Fruit fly (Drosophila melanogaster) whole organism, embryonic: ENCODE measurements around the gene Arpc5.

Experiments used
- Ada2b ChIP-seq: fragments of 200-800 bp; sonication (Bioruptor generic); IDR thresholded peaks from 2 replicates; pipeline ENCODE4 v1.3.6; 2022; ENCODE audit warnings: missing biosample characterization, missing genetic modification characterization
- BEAF-32 ChIP-seq: fragments of 200-800 bp; sonication (Bioruptor generic); optimal IDR thresholded peaks from 3 replicates; lab custom pipeline; 2017; ENCODE audit warnings: missing biosample characterization, missing genetic modification characterization, mild to moderate bottlenecking, moderate library complexity, missing genetic modification reagents
- Bgb ChIP-seq: fragments of 200-800 bp; sonication (Bioruptor generic); IDR thresholded peaks from 2 replicates; pipeline ENCODE4 v1.3.6; 2022; ENCODE audit warnings: missing biosample characterization, missing genetic modification characterization; ENCODE audit not compliant: partially characterized antibody
- CG10267 ChIP-seq: fragments of 200-800 bp; sonication (Bioruptor generic); optimal IDR thresholded peaks from 2 replicates; lab custom pipeline; 2018; ENCODE audit warnings: missing biosample characterization, mild to moderate bottlenecking, missing genetic modification characterization, moderate library complexity
- CG13287 ChIP-seq: fragments of 200-800 bp; sonication (Bioruptor generic); IDR thresholded peaks from 2 replicates; pipeline ENCODE4 v1.3.6; 2022; ENCODE audit warnings: missing biosample characterization, missing genetic modification characterization; ENCODE audit not compliant: partially characterized antibody
- CG14710 ChIP-seq: fragments of 200-800 bp; sonication (Bioruptor generic); optimal IDR thresholded peaks from 3 replicates; lab custom pipeline; 2019; ENCODE audit warnings: missing biosample characterization, mild to moderate bottlenecking, missing genetic modification characterization, moderate library complexity
- CG15514 ChIP-seq: fragments of 200-800 bp; sonication (Bioruptor generic); optimal IDR thresholded peaks from 3 replicates; lab custom pipeline; 2017; ENCODE audit warnings: missing biosample characterization, missing genetic modification characterization, mild to moderate bottlenecking, moderate library complexity, missing genetic modification reagents
- CG1603 ChIP-seq: fragments of 200-800 bp; sonication (Bioruptor generic); optimal IDR thresholded peaks from 2 replicates; lab custom pipeline; 2019; ENCODE audit warnings: missing biosample characterization, mild to moderate bottlenecking, missing genetic modification characterization, moderate library complexity
- CG18011 ChIP-seq: fragments of 200-800 bp; sonication (Bioruptor generic); optimal IDR thresholded peaks from 2 replicates; lab custom pipeline; 2017; ENCODE audit warnings: missing biosample characterization, missing genetic modification characterization, mild to moderate bottlenecking, moderate library complexity, missing genotype
- CG2116 ChIP-seq: fragments of 200-800 bp; sonication (Bioruptor generic); optimal IDR thresholded peaks from 3 replicates; lab custom pipeline; 2018; ENCODE audit warnings: missing biosample characterization, mild to moderate bottlenecking, missing genetic modification characterization
- CG32772 ChIP-seq: fragments of 200-800 bp; sonication (Bioruptor generic); IDR thresholded peaks from 2 replicates; pipeline ENCODE4 v1.3.6; 2022; ENCODE audit warnings: missing biosample characterization, missing genetic modification characterization
- CG3281 ChIP-seq: fragments of 200-800 bp; sonication (Bioruptor generic); optimal IDR thresholded peaks from 3 replicates; lab custom pipeline; 2017; ENCODE audit warnings: missing biosample characterization, mild to moderate bottlenecking, missing genetic modification characterization
- CG33557 ChIP-seq: fragments of 200-800 bp; sonication (Bioruptor generic); optimal IDR thresholded peaks from 2 replicates; lab custom pipeline; 2019; ENCODE audit warnings: missing biosample characterization, mild to moderate bottlenecking, missing genetic modification characterization, moderate library complexity
- CG3847 ChIP-seq: fragments of 200-800 bp; sonication (Bioruptor generic); IDR thresholded peaks from 2 replicates; pipeline ENCODE4 v1.3.6; 2022; ENCODE audit warnings: missing biosample characterization, missing genetic modification characterization
- CG6175 ChIP-seq: fragments of 200-800 bp; sonication (Bioruptor generic); IDR thresholded peaks from 3 replicates; pipeline ENCODE4 v1.3.6; 2022; ENCODE audit warnings: missing biosample characterization, missing genetic modification characterization
- CG9727 ChIP-seq: fragments of 200-800 bp; sonication (Bioruptor generic); optimal IDR thresholded peaks from 3 replicates; lab custom pipeline; 2017; ENCODE audit warnings: missing biosample characterization, mild to moderate bottlenecking, missing genetic modification characterization
- CG9797 ChIP-seq: fragments of 200-800 bp; sonication (Bioruptor generic); optimal IDR thresholded peaks from 3 replicates; lab custom pipeline; 2018; ENCODE audit warnings: missing biosample characterization, mild to moderate bottlenecking, missing genetic modification characterization
- CTCF ChIP-seq: fragments of 200-800 bp; sonication (Bioruptor generic); optimal IDR thresholded peaks from 2 replicates; lab custom pipeline; 2017; ENCODE audit warnings: missing biosample characterization, mild to moderate bottlenecking, missing genetic modification characterization, moderate library complexity
- CoRest ChIP-seq: fragments of 200-800 bp; sonication (Bioruptor generic); optimal IDR thresholded peaks from 3 replicates; lab custom pipeline; 2018; ENCODE audit warnings: missing biosample characterization, mild to moderate bottlenecking, missing genetic modification characterization, moderate library complexity
- Dll ChIP-seq: fragments of 200-800 bp; sonication (Bioruptor generic); IDR thresholded peaks from 4 replicates; pipeline ENCODE4 v1.3.6; 2022; ENCODE audit warnings: missing biosample characterization, missing genetic modification characterization; ENCODE audit not compliant: partially characterized antibody
- Dp ChIP-seq: fragments of 200-800 bp; sonication (Bioruptor generic); optimal IDR thresholded peaks from 2 replicates; lab custom pipeline; 2018; ENCODE audit warnings: missing biosample characterization, mild to moderate bottlenecking, missing genetic modification characterization, moderate library complexity
- Dref ChIP-seq: fragments of 200-800 bp; sonication (Bioruptor generic); IDR thresholded peaks from 2 replicates; pipeline ENCODE4 v1.3.6; 2022; ENCODE audit warnings: missing biosample characterization, missing genetic modification characterization
- E2f2 ChIP-seq: fragments of 200-800 bp; sonication (Bioruptor generic); IDR thresholded peaks from 2 replicates; pipeline ENCODE4 v1.3.6; 2022; ENCODE audit warnings: missing biosample characterization, missing genetic modification characterization
- Elba2 ChIP-seq: fragments of 200-800 bp; sonication (Bioruptor generic); optimal IDR thresholded peaks from 3 replicates; lab custom pipeline; 2016; ENCODE audit warnings: missing biosample characterization, missing genetic modification characterization
- MBD-R2 ChIP-seq: fragments of 200-800 bp; sonication (Bioruptor generic); IDR thresholded peaks from 2 replicates; pipeline ENCODE4 v1.3.6; 2022; ENCODE audit warnings: missing biosample characterization, missing genetic modification characterization
- Myb ChIP-seq: fragments of 200-800 bp; sonication (Bioruptor generic); optimal IDR thresholded peaks from 2 replicates; lab custom pipeline; 2016; ENCODE audit warnings: missing biosample characterization, missing genetic modification characterization
- Oli ChIP-seq: fragments of 200-800 bp; sonication (Bioruptor generic); optimal IDR thresholded peaks from 2 replicates; lab custom pipeline; 2018; ENCODE audit warnings: missing biosample characterization, mild to moderate bottlenecking, missing genetic modification characterization, moderate library complexity
- Pdp1 ChIP-seq, 2 experiments: fragments of 200-800 bp; sonication (Bioruptor generic); optimal IDR thresholded peaks; 3 replicates each; lab custom pipeline; 2016; ENCODE audit warnings: missing biosample characterization in 2 of 2, missing genetic modification characterization in 2 of 2, mild to moderate bottlenecking in 1 of 2, moderate library complexity in 1 of 2
- Scr ChIP-seq: fragments of 200-800 bp; sonication (Bioruptor generic); IDR thresholded peaks from 2 replicates; pipeline ENCODE4 v1.3.6; 2022; ENCODE audit warnings: missing biosample characterization, missing genetic modification characterization; ENCODE audit not compliant: partially characterized antibody
- Sin3A ChIP-seq: fragments of >200 bp; optimal IDR thresholded peaks from 2 replicates; lab custom pipeline; 2018
- Sox102F ChIP-seq: fragments of 200-800 bp; sonication (Bioruptor generic); optimal IDR thresholded peaks from 2 replicates; lab custom pipeline; 2018; ENCODE audit warnings: missing biosample characterization, mild to moderate bottlenecking, missing genetic modification characterization, moderate library complexity
- Sry-δ ChIP-seq: fragments of 200-800 bp; sonication (Bioruptor generic); optimal IDR thresholded peaks from 2 replicates; lab custom pipeline; 2016; ENCODE audit warnings: missing biosample characterization, missing genetic modification characterization
- al ChIP-seq: fragments of 200-800 bp; sonication (Bioruptor generic); IDR thresholded peaks from 2 replicates; pipeline ENCODE4 v1.3.6; 2022; ENCODE audit warnings: missing biosample characterization, missing genetic modification characterization
- amos ChIP-seq: fragments of 200-800 bp; sonication (Bioruptor generic); IDR thresholded peaks from 2 replicates; pipeline ENCODE4 v1.3.6; 2022; ENCODE audit warnings: missing biosample characterization, missing genetic modification characterization; ENCODE audit not compliant: partially characterized antibody
- ase ChIP-seq: fragments of 200-800 bp; sonication (Bioruptor generic); IDR thresholded peaks from 3 replicates; pipeline ENCODE4 v1.3.6; 2022; ENCODE audit warnings: missing biosample characterization, missing genetic modification characterization
- crp ChIP-seq, 2 experiments: fragments of 200-800 bp; sonication (Bioruptor generic); optimal IDR thresholded peaks; 2 replicates in 1 of 2; 3 replicates in 1 of 2; lab custom pipeline; 2017; ENCODE audit warnings: missing biosample characterization in 2 of 2, missing genetic modification characterization in 2 of 2, mild to moderate bottlenecking in 1 of 2, moderate library complexity in 1 of 2
- gfzf ChIP-seq: fragments of 200-800 bp; sonication (Bioruptor generic); optimal IDR thresholded peaks from 2 replicates; lab custom pipeline; 2016; ENCODE audit warnings: missing biosample characterization, mild to moderate bottlenecking, missing genetic modification characterization, moderate library complexity
- insv ChIP-seq, 2 experiments: fragments of 200-800 bp; sonication (Bioruptor generic); optimal IDR thresholded peaks; 3 replicates each; lab custom pipeline; 2016 to 2018; ENCODE audit warnings: missing biosample characterization in 2 of 2, missing genetic modification characterization in 2 of 2
- odd ChIP-seq: fragments of 200-800 bp; sonication (Bioruptor generic); optimal IDR thresholded peaks from 2 replicates; lab custom pipeline; 2017; ENCODE audit warnings: missing biosample characterization, mild to moderate bottlenecking, missing genetic modification characterization
- pho ChIP-seq: fragments of 200-800 bp; sonication (Bioruptor generic); optimal IDR thresholded peaks from 2 replicates; lab custom pipeline; 2016; ENCODE audit warnings: missing biosample characterization, missing genetic modification characterization
- pzg ChIP-seq: fragments of 200-800 bp; sonication (Bioruptor generic); optimal IDR thresholded peaks from 3 replicates; lab custom pipeline; 2018; ENCODE audit warnings: missing biosample characterization, mild to moderate bottlenecking, missing genetic modification characterization, moderate library complexity
- ranshi ChIP-seq: fragments of 200-800 bp; sonication (Bioruptor generic); IDR thresholded peaks from 2 replicates; pipeline ENCODE4 v1.3.6; 2022; ENCODE audit warnings: missing biosample characterization, missing genetic modification characterization
- sens ChIP-seq: fragments of 200-800 bp; sonication (Bioruptor generic); peaks from one replicate; lab custom pipeline; 2016; ENCODE audit warnings: missing biosample characterization, missing genetic modification characterization
- stwl ChIP-seq: fragments of 200-800 bp; sonication (Bioruptor generic); optimal IDR thresholded peaks from 3 replicates; lab custom pipeline; 2018; ENCODE audit warnings: missing biosample characterization, mild to moderate bottlenecking, missing genetic modification characterization, moderate library complexity
- tll ChIP-seq, 2 experiments: fragments of 200-800 bp in 1 of 2; fragments of >200 bp in 1 of 2; sonication (Bioruptor generic) in 1 of 2; optimal IDR thresholded peaks; 2 replicates each; lab custom pipeline; 2017 to 2019; ENCODE audit warnings: missing biosample characterization in 2 of 2, missing genetic modification characterization in 2 of 2, mild to moderate bottlenecking in 1 of 2, moderate library complexity in 1 of 2
- trem ChIP-seq: fragments of 200-800 bp; optimal IDR thresholded peaks from 3 replicates; lab custom pipeline; 2019; ENCODE audit warnings: missing biosample characterization, mild to moderate bottlenecking, missing genetic modification characterization, moderate library complexity
- vvl ChIP-seq: fragments of 200-800 bp; sonication (Bioruptor generic); IDR thresholded peaks from 2 replicates; pipeline ENCODE4 v1.3.6; 2022; ENCODE audit warnings: missing biosample characterization, missing genetic modification characterization
- wek ChIP-seq: fragments of 200-800 bp; sonication (Bioruptor generic); optimal IDR thresholded peaks from 3 replicates; lab custom pipeline; 2018; ENCODE audit warnings: missing biosample characterization, mild to moderate bottlenecking, missing genetic modification characterization, moderate library complexity
- zen ChIP-seq: fragments of 200-800 bp; sonication (Bioruptor generic); optimal IDR thresholded peaks from 3 replicates; lab custom pipeline; 2018; ENCODE audit warnings: missing biosample characterization, mild to moderate bottlenecking, missing genetic modification characterization, moderate library complexity

Gene Arpc5

DNA sequence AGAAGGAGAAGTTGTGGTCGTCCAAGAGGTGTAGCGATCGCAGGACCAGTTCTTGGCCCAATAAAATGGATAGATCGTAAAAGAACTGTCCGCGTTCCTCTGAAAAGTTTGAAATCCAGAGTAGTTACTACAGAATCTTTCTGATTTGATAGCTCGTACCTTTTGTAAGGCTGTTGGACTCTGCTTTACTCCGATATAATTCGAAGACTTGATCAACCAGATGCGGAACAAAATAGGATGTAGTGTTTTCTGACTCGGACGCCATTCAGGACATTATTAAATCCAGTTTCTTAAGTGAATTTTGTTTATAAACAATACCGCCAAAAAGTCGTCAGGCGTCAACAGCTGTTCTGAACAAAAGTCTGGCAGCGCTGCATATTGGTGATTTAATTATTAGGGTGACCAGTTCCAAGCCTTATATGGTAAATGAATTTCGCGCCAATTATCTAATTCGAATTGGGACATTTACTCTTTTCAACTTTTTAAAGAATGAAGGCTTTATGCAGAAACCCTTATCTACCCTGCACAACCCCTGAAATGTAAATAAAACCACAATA, 5.3 kb upstream of the Arpc5 start, which contains the start of the genes Rad1 and Sws1:
TSS of gene Rad1 (minus strand) at position 336 of the 557 bp plus-strand sequence.
TSS of gene Sws1 (minus strand) at position 336 of the 557 bp plus-strand sequence.
- TF ChIP-seq CoRest: peak; percentile 0
- 0 out of 2 replicates have a peak, but pooled peaks have one; percentile 12 for TF ChIP-seq amos
- peak; percentile 33 for TF ChIP-seq BEAF-32 (GFP tag; lab: Kevin White, UChicago)
- peak; percentile 92 for TF ChIP-seq Dp
- 0 out of 2 replicates have a peak, but pooled peaks have one; percentile 21 for TF ChIP-seq Scr (GFP tag; lab: Robert Waterston, UW)
- peak; percentile 91 for TF ChIP-seq CG18011
- TF ChIP-seq Myb: peak; percentile 6
- no peak for TF ChIP-seq Oli (tag; lab: Kevin White, UChicago)
- TF ChIP-seq E2f2 (GFP tag; lab: Robert Waterston, UW): peak; percentile 95
- TF ChIP-seq ranshi: peak; percentile 95
- peak; percentile 84 for TF ChIP-seq trem (tag; lab: Kevin White, UChicago)
- TF ChIP-seq CG1603: peak; percentile 62
- no peak for TF ChIP-seq CG9727 (GFP tag; lab: Kevin White, UChicago)
- TF ChIP-seq Pdp1 (GFP tag; optimal IDR thresholded peaks at IDR 0.05; lab: Kevin White, UChicago): peak in 1 of 2 experiments; percentile 57
- peak; percentile 84 for TF ChIP-seq MBD-R2
- peak in 1 of 2 experiments; percentile 66 for TF ChIP-seq tll (GFP tag; optimal IDR thresholded peaks at IDR 0.05; lab: Kevin White, UChicago)
- peak; percentile 43; the same call in 1 of the 2 replicates for TF ChIP-seq Dref (GFP tag; lab: Robert Waterston, UW)
- no peak for TF ChIP-seq CG3281 (GFP tag; lab: Kevin White, UChicago)
- peak; percentile 5 for TF ChIP-seq Sry-δ (GFP tag; lab: Kevin White, UChicago)
- peak; percentile 41; the same call in 1 of the 2 replicates for TF ChIP-seq CG3847 (GFP tag; lab: Robert Waterston, UW)
- no peak for TF ChIP-seq wek
- peak; percentile 51 for TF ChIP-seq zen
- TF ChIP-seq Dll (GFP tag; lab: Robert Waterston, UW): peak; percentile 34; the same call in 1 of the 4 replicates
- TF ChIP-seq Ada2b (GFP tag; lab: Robert Waterston, UW): no peak
- no peak for TF ChIP-seq ase
- peak; percentile 68 for TF ChIP-seq stwl
- peak; percentile 20; the same call in 1 of the 2 replicates for TF ChIP-seq Bgb (GFP tag; lab: Robert Waterston, UW)
- TF ChIP-seq Sin3A: peak; percentile 26
- no peak for TF ChIP-seq CG33557 (GFP tag; lab: Kevin White, UChicago)
- TF ChIP-seq crp (GFP tag; optimal IDR thresholded peaks at IDR 0.05; lab: Kevin White, UChicago): peak; percentile 66 to 93
- peak; percentile 72 for TF ChIP-seq pzg (GFP tag; lab: Kevin White, UChicago)
- peak; percentile 31 for TF ChIP-seq gfzf (GFP tag; lab: Kevin White, UChicago)
- peak; percentile 78 for TF ChIP-seq vvl (GFP tag; lab: Robert Waterston, UW)
- TF ChIP-seq CG14710 (tag; lab: Kevin White, UChicago): peak; percentile 24
- TF ChIP-seq al (GFP tag; lab: Robert Waterston, UW): no peak
- TF ChIP-seq insv (GFP tag; optimal IDR thresholded peaks at IDR 0.05; lab: Kevin White, UChicago): peak in 1 of 2 experiments; percentile 92
- TF ChIP-seq CG2116: peak; percentile 32
- TF ChIP-seq CTCF (GFP tag; lab: Kevin White, UChicago): peak; percentile 57
- TF ChIP-seq pho: no peak
- TF ChIP-seq CG32772 (GFP tag; lab: Robert Waterston, UW): no peak
- TF ChIP-seq sens (GFP tag; lab: Kevin White, UChicago): peak; percentile 46
- TF ChIP-seq CG13287 (GFP tag; lab: Robert Waterston, UW): peak; percentile 35; the same call in 1 of the 2 replicates
- peak; percentile 83 for TF ChIP-seq Elba2 (GFP tag; lab: Kevin White, UChicago)
- TF ChIP-seq odd (GFP tag; lab: Kevin White, UChicago): no peak
- TF ChIP-seq CG9797 (GFP tag; lab: Kevin White, UChicago): peak; percentile 20
- TF ChIP-seq CG10267 (tag; lab: Kevin White, UChicago): peak; percentile 55
- peak; percentile 65 for TF ChIP-seq CG15514 (GFP tag; lab: Kevin White, UChicago)
- TF ChIP-seq CG6175: no peak
- no peak for TF ChIP-seq Sox102F (GFP tag; lab: Kevin White, UChicago)
